Fruit fly (Drosophila melanogaster) whole organism, wandering third instar larva: ENCODE data around the gene Cap-D3.

Experiments
- CG32264 ChIP-seq: fragments of 200-800 bp; sonication (Bioruptor generic); optimal IDR thresholded peaks from 2 replicates; lab custom pipeline; 2016; ENCODE audit warnings: missing biosample characterization, missing genetic modification characterization
- CG9705 ChIP-seq: fragments of 200-800 bp; sonication (Bioruptor generic); optimal IDR thresholded peaks from 2 replicates; lab custom pipeline; 2018; ENCODE audit warnings: missing biosample characterization, mild to moderate bottlenecking, missing genetic modification characterization
- CrebA ChIP-seq: fragments of 200-800 bp; sonication (Bioruptor generic); optimal IDR thresholded peaks from 2 replicates; lab custom pipeline; 2016; ENCODE audit warnings: missing biosample characterization, mild to moderate bottlenecking, missing genetic modification characterization, borderline replicate concordance
- Dif ChIP-seq: fragments of 200-275, 200-300 bp; sonication (Bioruptor generic); optimal IDR thresholded peaks from 2 replicates; lab custom pipeline; 2018; ENCODE audit warnings: missing biosample characterization, missing genetic modification characterization; ENCODE audit not compliant: partially characterized antibody
- HLH106 ChIP-seq: fragments of 200-800 bp; optimal IDR thresholded peaks from 3 replicates; lab custom pipeline; 2019; ENCODE audit warnings: missing biosample characterization, mild to moderate bottlenecking, missing genetic modification characterization, moderate library complexity
- Hnf4 ChIP-seq: fragments of 200-800 bp; sonication (Bioruptor generic); optimal IDR thresholded peaks from 2 replicates; lab custom pipeline; 2016; ENCODE audit warnings: missing biosample characterization, mild to moderate bottlenecking, missing genetic modification characterization
- Hr83 ChIP-seq: fragments of 200-300 bp; sonication (Bioruptor generic); optimal IDR thresholded peaks from 2 replicates; lab custom pipeline; 2016; ENCODE audit warnings: missing biosample characterization, mild to moderate bottlenecking, missing genetic modification characterization, moderate library complexity; ENCODE audit not compliant: poor library complexity, severe bottlenecking
- Jra ChIP-seq: sonication (Bioruptor generic); optimal IDR thresholded peaks from 2 replicates; lab custom pipeline; 2016; ENCODE audit warnings: missing biosample characterization, missing genetic modification characterization
- Myc ChIP-seq: fragments of >200 bp; optimal IDR thresholded peaks from 2 replicates; lab custom pipeline; 2017
- N ChIP-seq: fragments of >200 bp; optimal IDR thresholded peaks from 2 replicates; lab custom pipeline; 2018; ENCODE audit warnings: missing biosample characterization, missing external identifiers, missing genetic modification characterization
- OdsH ChIP-seq: fragments of 200-800 bp; sonication (Bioruptor generic); optimal IDR thresholded peaks from 2 replicates; lab custom pipeline; 2016; ENCODE audit warnings: missing biosample characterization, mild to moderate bottlenecking, missing genetic modification characterization
- Rel ChIP-seq, 2 experiments: fragments of 200-800 bp; sonication (Bioruptor generic) in 1 of 2; optimal IDR thresholded peaks; 2 replicates in 1 of 2; 3 replicates in 1 of 2; lab custom pipeline; 2016 to 2019; ENCODE audit warnings: mild to moderate bottlenecking in 2 of 2, missing biosample characterization in 2 of 2, missing genetic modification characterization in 2 of 2, moderate library complexity in 1 of 2
- Sp1 ChIP-seq: fragments of 200-800 bp; sonication (Bioruptor generic); optimal IDR thresholded peaks from 3 replicates; lab custom pipeline; 2019; ENCODE audit warnings: missing biosample characterization, mild to moderate bottlenecking, missing genetic modification characterization, moderate library complexity
- br ChIP-seq: fragments of 200-800 bp; sonication (Bioruptor generic); optimal IDR thresholded peaks from 2 replicates; lab custom pipeline; 2016; ENCODE audit warnings: missing biosample characterization, missing genetic modification characterization
- brk ChIP-seq: fragments of 200-800 bp; sonication (Bioruptor generic); optimal IDR thresholded peaks from 2 replicates; lab custom pipeline; 2016; ENCODE audit warnings: missing biosample characterization, mild to moderate bottlenecking, missing genetic modification characterization
- dl ChIP-seq, 2 experiments: fragments of 175-275, 200-275 bp in 1 of 2; fragments of 200-275 bp in 1 of 2; sonication (Bioruptor generic); optimal IDR thresholded peaks; lab custom pipeline; 2018; ENCODE audit warnings: mild to moderate bottlenecking in 2 of 2, missing biosample characterization in 2 of 2, missing genetic modification characterization in 2 of 2, moderate library complexity in 2 of 2; ENCODE audit not compliant: partially characterized antibody in 2 of 2, insufficient read depth in 1 of 2
- dmrt93B ChIP-seq: fragments of 200-800 bp; sonication (Bioruptor generic); optimal IDR thresholded peaks from 2 replicates; lab custom pipeline; 2018; ENCODE audit warnings: missing biosample characterization, mild to moderate bottlenecking, missing genetic modification characterization
- dsf ChIP-seq: sonication (Bioruptor generic); optimal IDR thresholded peaks from 2 replicates; lab custom pipeline; 2016; ENCODE audit warnings: missing biosample characterization, missing genetic modification characterization, borderline replicate concordance
- ey ChIP-seq: fragments of 200-800 bp; sonication (Bioruptor generic); optimal IDR thresholded peaks from 2 replicates; lab custom pipeline; 2016; ENCODE audit warnings: missing biosample characterization, missing genetic modification characterization
- foxo ChIP-seq, 2 experiments: fragments of 200-800 bp; sonication (Bioruptor generic); optimal IDR thresholded peaks; 2 replicates in 1 of 2; 3 replicates in 1 of 2; lab custom pipeline; 2016 to 2017; ENCODE audit warnings: missing biosample characterization in 2 of 2, missing genetic modification characterization in 2 of 2
- fru ChIP-seq: fragments of 200-800 bp; sonication (Bioruptor generic); optimal IDR thresholded peaks from 3 replicates; lab custom pipeline; 2016; ENCODE audit warnings: missing biosample characterization, mild to moderate bottlenecking, missing genetic modification characterization
- h ChIP-seq: fragments of 200-800 bp; sonication (Bioruptor generic); optimal IDR thresholded peaks from 3 replicates; lab custom pipeline; 2016; ENCODE audit warnings: missing biosample characterization, mild to moderate bottlenecking, missing genetic modification characterization
- jim ChIP-seq: fragments of 175-275, 200-325 bp; sonication (Bioruptor generic); optimal IDR thresholded peaks from 2 replicates; lab custom pipeline; 2016; ENCODE audit warnings: missing biosample characterization, mild to moderate bottlenecking, missing genetic modification characterization
- pan ChIP-seq: fragments of >200 bp; optimal IDR thresholded peaks from 2 replicates; lab custom pipeline; 2017
- psq ChIP-seq: fragments of 200-800 bp; sonication (Bioruptor generic); optimal IDR thresholded peaks from 3 replicates; lab custom pipeline; 2017; ENCODE audit warnings: missing biosample characterization, mild to moderate bottlenecking, missing genetic modification characterization, moderate library complexity
- rgr ChIP-seq: fragments of 200-800 bp; sonication (Bioruptor generic); optimal IDR thresholded peaks from 3 replicates; lab custom pipeline; 2016; ENCODE audit warnings: missing biosample characterization, mild to moderate bottlenecking, missing genetic modification characterization
- sage ChIP-seq: fragments of 200-800 bp; sonication (Bioruptor generic); optimal IDR thresholded peaks from 2 replicates; lab custom pipeline; 2016; ENCODE audit warnings: missing biosample characterization, mild to moderate bottlenecking, missing genetic modification characterization
- sv ChIP-seq: fragments of 200-800 bp; sonication (Bioruptor generic); optimal IDR thresholded peaks from 3 replicates; lab custom pipeline; 2016; ENCODE audit warnings: missing biosample characterization, missing genetic modification characterization
- tai ChIP-seq: sonication (Bioruptor generic); optimal IDR thresholded peaks from 2 replicates; lab custom pipeline; 2016; ENCODE audit warnings: missing biosample characterization, missing genetic modification characterization
- usp ChIP-seq: fragments of >200 bp; optimal IDR thresholded peaks from 2 replicates; lab custom pipeline; 2017; ENCODE audit warnings: missing biosample characterization, missing genetic modification characterization
- woc ChIP-seq: sonication (Bioruptor generic); optimal IDR thresholded peaks from 2 replicates; lab custom pipeline; 2016; ENCODE audit warnings: missing biosample characterization, mild to moderate bottlenecking, missing genetic modification characterization

The Cap-D3 gene

DNA sequence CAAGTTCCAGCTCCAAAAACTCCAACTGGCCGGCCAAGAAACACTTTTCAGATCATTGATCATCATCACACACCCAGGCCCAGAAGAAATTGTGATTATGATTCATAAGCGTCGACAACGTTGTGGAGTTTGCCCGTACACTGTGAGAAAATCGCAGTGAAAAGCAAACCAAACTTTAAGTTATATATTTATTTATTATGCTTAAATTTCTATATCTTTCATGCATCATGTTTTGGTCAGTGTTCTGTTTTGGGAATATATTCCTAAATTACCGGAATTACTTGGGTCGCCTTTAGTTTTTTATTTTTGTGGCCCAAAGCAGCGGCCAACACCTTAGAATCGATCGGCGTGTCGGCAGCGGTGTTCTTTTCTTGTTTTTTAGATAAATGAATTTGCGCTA is 20.6 kb upstream of the Cap-D3 start:
- TF ChIP-seq usp (GFP tag; lab: Kevin White, UChicago) (no peak), Hnf4 (GFP tag; lab: Kevin White, UChicago) (peak; percentile 61), fru (GFP tag; lab: Kevin White, UChicago) (peak; percentile 55), N (GFP tag; lab: Kevin White, UChicago) (no peak), dsf (GFP tag; lab: Kevin White, UChicago) (no peak), brk (GFP tag; lab: Kevin White, UChicago) (no peak), HLH106 (peak; percentile 12), dl (GFP tag; optimal IDR thresholded peaks at IDR 0.05; lab: Kevin White, UChicago; ENCODE audit: insufficient read depth in 1 of 2, partially characterized antibody in 2 of 2) (no peak), br (peak; percentile 40), CG9705 (GFP tag; lab: Kevin White, UChicago) (no peak), Dif (GFP tag; lab: Kevin White, UChicago) (no peak), jim (GFP tag; lab: Kevin White, UChicago) (no peak), psq (GFP tag; lab: Kevin White, UChicago) (peak; percentile 30), Rel (GFP tag; optimal IDR thresholded peaks at IDR 0.05; lab: Kevin White, UChicago) (no peak), Rel (tag; optimal IDR thresholded peaks at IDR 0.05; lab: Kevin White, UChicago) (no peak), Jra (GFP tag; lab: Kevin White, UChicago) (no peak), h (GFP tag; lab: Kevin White, UChicago) (peak; percentile 19), OdsH (GFP tag; lab: Kevin White, UChicago) (peak; percentile 40), tai (GFP tag; lab: Kevin White, UChicago) (no peak), CrebA (no peak), foxo (GFP tag; optimal IDR thresholded peaks at IDR 0.05; lab: Kevin White, UChicago) (peak in 1 of 2 experiments; percentile 34), Sp1 (GFP tag; lab: Kevin White, UChicago) (peak; percentile 32), ey (GFP tag; lab: Kevin White, UChicago) (peak; percentile 28), sage (no peak), rgr (GFP tag; lab: Kevin White, UChicago) (no peak), woc (GFP tag; lab: Kevin White, UChicago) (no peak), pan (no peak)
- TF ChIP-seq, all 38 proteins: peak for 10

DNA sequence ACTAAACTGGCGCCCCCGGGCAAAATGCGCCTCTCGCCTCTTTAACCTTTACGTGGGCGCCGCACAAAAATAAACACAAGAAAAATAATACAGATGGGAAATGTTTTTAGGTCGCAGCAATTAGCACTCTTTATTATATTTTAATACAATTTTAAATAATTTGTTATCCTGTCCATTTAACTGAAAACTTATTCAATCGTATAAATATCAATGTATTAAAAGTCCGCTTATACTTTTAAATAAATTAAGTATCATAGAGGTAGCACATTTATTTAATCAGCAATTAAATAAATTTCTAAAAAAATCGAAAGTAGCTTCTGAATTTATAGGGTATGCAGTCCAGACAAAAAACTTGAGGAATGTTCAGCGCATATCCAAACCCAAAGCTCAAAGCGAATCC is 18.6 kb upstream of the Cap-D3 start:
- TF ChIP-seq Myc (lab: Kevin White, UChicago) (no peak), OdsH (GFP tag; lab: Kevin White, UChicago) (no peak), sv (no peak), Jra (GFP tag; lab: Kevin White, UChicago) (no peak), Sp1 (GFP tag; lab: Kevin White, UChicago) (no peak), rgr (GFP tag; lab: Kevin White, UChicago) (no peak), pan (no peak), dmrt93B (GFP tag; lab: Kevin White, UChicago) (no peak), Hr83 (GFP tag; lab: Kevin White, UChicago) (no peak)

DNA sequence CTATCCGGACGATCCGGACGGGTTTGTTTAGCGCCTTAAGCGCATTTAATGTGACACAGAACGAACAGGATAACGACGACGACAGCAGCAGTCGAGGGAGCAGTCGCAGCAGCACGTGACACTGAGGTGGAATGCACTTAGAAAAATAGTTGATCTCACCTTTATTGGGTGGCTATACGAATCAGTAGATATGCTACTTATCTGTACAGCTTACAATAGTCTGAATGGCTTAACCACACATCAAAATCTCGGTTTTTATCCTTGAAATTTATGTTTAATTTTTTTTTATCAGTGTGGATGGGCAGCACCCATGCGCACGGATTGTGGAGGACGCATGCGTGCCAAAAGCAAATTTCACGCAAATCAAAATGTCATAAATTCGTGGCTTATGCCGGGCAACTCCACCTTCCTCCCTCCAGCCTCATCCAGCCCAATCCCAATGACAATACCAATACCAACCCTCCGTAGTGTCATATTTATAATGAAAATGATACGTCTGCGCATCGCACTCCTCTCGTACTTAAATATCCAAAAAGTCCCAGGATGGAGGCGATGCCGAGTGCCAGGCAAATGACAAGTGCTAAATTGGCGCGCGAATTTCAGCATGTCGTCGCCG is 17.8 kb upstream of the Cap-D3 start:
- TF ChIP-seq HLH106, result peak; percentile 16
- TF ChIP-seq foxo (GFP tag; optimal IDR thresholded peaks at IDR 0.05; lab: Kevin White, UChicago), result peak in 1 of 2 experiments; percentile 64
- no peak for TF ChIP-seq usp (GFP tag; lab: Kevin White, UChicago)

- TF ChIP-seq tai (GFP tag; lab: Kevin White, UChicago) (no peak), Sp1 (GFP tag; lab: Kevin White, UChicago) (no peak), h (GFP tag; lab: Kevin White, UChicago) (no peak), N (GFP tag; lab: Kevin White, UChicago) (no peak), OdsH (GFP tag; lab: Kevin White, UChicago) (no peak), dmrt93B (GFP tag; lab: Kevin White, UChicago) (no peak), sage (no peak), CG9705 (GFP tag; lab: Kevin White, UChicago) (no peak), woc (GFP tag; lab: Kevin White, UChicago) (no peak), CG32264 (GFP tag; lab: Kevin White, UChicago) (no peak)
These were observed 10.8 kb upstream of the Cap-D3 start for dm6 chr2L:5514946-5515345.
